Fruit fly (Drosophila melanogaster) whole organism, embryonic: ENCODE data around the gene Rfx.

ENCODE experiments used
- Adf1 ChIP-seq: fragments of 200-800 bp; sonication (Bioruptor generic); IDR thresholded peaks from 2 replicates; pipeline ENCODE4 v1.3.6; 2022; ENCODE audit warnings: missing biosample characterization, missing genetic modification characterization
- Awh ChIP-seq: fragments of 200-800 bp; sonication (Bioruptor generic); IDR thresholded peaks from 2 replicates; pipeline ENCODE4, ENCODE4 v1.3.6; 2022; ENCODE audit warnings: missing biosample characterization, missing genetic modification characterization
- CG10565 ChIP-seq: fragments of 200-800 bp; sonication (Bioruptor generic); optimal IDR thresholded peaks from 3 replicates; lab custom pipeline; 2016; ENCODE audit warnings: missing biosample characterization, mild to moderate bottlenecking, missing genetic modification characterization
- CG11247 ChIP-seq: fragments of 200-800 bp; sonication (Bioruptor generic); IDR thresholded peaks from 2 replicates; pipeline ENCODE4 v1.3.6; 2022; ENCODE audit warnings: missing biosample characterization, missing genetic modification characterization
- CG12071 ChIP-seq: fragments of 200-800 bp; sonication (Bioruptor generic); optimal IDR thresholded peaks from 3 replicates; lab custom pipeline; 2018; ENCODE audit warnings: missing biosample characterization, mild to moderate bottlenecking, missing genetic modification characterization
- CG12104 ChIP-seq: fragments of 200-800 bp; sonication (Bioruptor generic); optimal IDR thresholded peaks from 3 replicates; lab custom pipeline; 2016; ENCODE audit warnings: missing biosample characterization, missing genetic modification characterization
- CG1233 ChIP-seq: fragments of 200-800 bp; sonication (Bioruptor generic); optimal IDR thresholded peaks from 4 replicates; lab custom pipeline; 2018; ENCODE audit warnings: missing biosample characterization, mild to moderate bottlenecking, missing genetic modification characterization
- CG14441 ChIP-seq: fragments of 200-800 bp; sonication (Bioruptor generic); IDR thresholded peaks from 2 replicates; pipeline ENCODE4 v1.3.6; 2022; ENCODE audit warnings: missing biosample characterization, missing genetic modification characterization
- CG14710 ChIP-seq: fragments of 200-800 bp; sonication (Bioruptor generic); optimal IDR thresholded peaks from 3 replicates; lab custom pipeline; 2019; ENCODE audit warnings: missing biosample characterization, mild to moderate bottlenecking, missing genetic modification characterization, moderate library complexity
- CG1603 ChIP-seq: fragments of 200-800 bp; sonication (Bioruptor generic); optimal IDR thresholded peaks from 2 replicates; lab custom pipeline; 2019; ENCODE audit warnings: missing biosample characterization, mild to moderate bottlenecking, missing genetic modification characterization, moderate library complexity
- CG18011 ChIP-seq: fragments of 200-800 bp; sonication (Bioruptor generic); optimal IDR thresholded peaks from 2 replicates; lab custom pipeline; 2017; ENCODE audit warnings: missing biosample characterization, missing genetic modification characterization, mild to moderate bottlenecking, moderate library complexity, missing genotype
- CG18619 ChIP-seq: fragments of 200-800 bp; sonication (Bioruptor generic); optimal IDR thresholded peaks from 3 replicates; lab custom pipeline; 2017; ENCODE audit warnings: missing biosample characterization, mild to moderate bottlenecking, missing genetic modification characterization
- CG2678 ChIP-seq: fragments of 200-800 bp; sonication (Bioruptor generic); optimal IDR thresholded peaks from 3 replicates; lab custom pipeline; 2019; ENCODE audit warnings: missing biosample characterization, mild to moderate bottlenecking, missing genetic modification characterization, moderate library complexity
- CG2889 ChIP-seq: fragments of 200-800 bp; sonication (Bioruptor generic); IDR thresholded peaks from 3 replicates; pipeline ENCODE4 v1.3.6; 2022; ENCODE audit warnings: missing biosample characterization, missing genetic modification characterization
- CG34422 ChIP-seq: fragments of 200-800 bp; sonication (Bioruptor generic); IDR thresholded peaks from 3 replicates; pipeline ENCODE4 v1.3.6; 2022; ENCODE audit warnings: missing biosample characterization, missing genetic modification characterization
- CG4360 ChIP-seq: fragments of 200-800 bp; sonication (Bioruptor generic); IDR thresholded peaks from 2 replicates; pipeline ENCODE4 v1.3.6; 2022; ENCODE audit warnings: missing biosample characterization, missing genetic modification characterization
- CG5180 ChIP-seq: fragments of 200-800 bp; sonication (Bioruptor generic); optimal IDR thresholded peaks from 3 replicates; lab custom pipeline; 2017; ENCODE audit warnings: missing biosample characterization, missing genetic modification characterization, mild to moderate bottlenecking, moderate library complexity, missing genetic modification reagents
- CG6272 ChIP-seq: fragments of 200-800 bp; sonication (Bioruptor generic); IDR thresholded peaks from 2 replicates; pipeline ENCODE4 v1.3.6; 2022; ENCODE audit warnings: missing biosample characterization, missing genetic modification characterization
- CG7556 ChIP-seq: fragments of 200-800 bp; sonication (Bioruptor generic); optimal IDR thresholded peaks from 2 replicates; lab custom pipeline; 2017; ENCODE audit warnings: missing biosample characterization, mild to moderate bottlenecking, missing genetic modification characterization
- CG7839 ChIP-seq: fragments of 200-800 bp; sonication (Bioruptor generic); optimal IDR thresholded peaks from 3 replicates; lab custom pipeline; 2018; ENCODE audit warnings: missing biosample characterization, mild to moderate bottlenecking, missing genetic modification characterization, moderate library complexity
- Deaf1 ChIP-seq: fragments of 200-800 bp; optimal IDR thresholded peaks from 3 replicates; lab custom pipeline; 2019; ENCODE audit warnings: missing biosample characterization, mild to moderate bottlenecking, missing genetic modification characterization, moderate library complexity
- ERR ChIP-seq: fragments of 200-800 bp; sonication (Bioruptor generic); optimal IDR thresholded peaks from 2 replicates; lab custom pipeline; 2016; ENCODE audit warnings: missing biosample characterization, missing genetic modification characterization
- Ets65A ChIP-seq: fragments of 200-800 bp; sonication (Bioruptor generic); peaks from one replicate; lab custom pipeline; 2016; ENCODE audit warnings: missing biosample characterization, missing genetic modification characterization
- Ets97D ChIP-seq: fragments of 200-800 bp; sonication (Bioruptor generic); optimal IDR thresholded peaks from 3 replicates; lab custom pipeline; 2016; ENCODE audit warnings: missing biosample characterization, missing genetic modification characterization
- Fer3 ChIP-seq: fragments of 200-800 bp; sonication (Bioruptor generic); optimal IDR thresholded peaks from 2 replicates; lab custom pipeline; 2018; ENCODE audit warnings: missing biosample characterization, mild to moderate bottlenecking, missing genetic modification characterization, moderate library complexity
- Hmx ChIP-seq: fragments of 200-800 bp; sonication (Bioruptor generic); optimal IDR thresholded peaks from 2 replicates; lab custom pipeline; 2016; ENCODE audit warnings: missing biosample characterization, missing genetic modification characterization
- Meics ChIP-seq: fragments of 200-800 bp; sonication (Bioruptor generic); optimal IDR thresholded peaks from 2 replicates; lab custom pipeline; 2017; ENCODE audit warnings: missing biosample characterization, mild to moderate bottlenecking, missing genetic modification characterization
- NC2α ChIP-seq: fragments of 200-800 bp; sonication (Bioruptor generic); optimal IDR thresholded peaks from 2 replicates; lab custom pipeline; 2016; ENCODE audit warnings: missing biosample characterization, missing genetic modification characterization
- PHDP ChIP-seq: fragments of 200-800 bp; sonication (Bioruptor generic); optimal IDR thresholded peaks from 3 replicates; lab custom pipeline; 2018; ENCODE audit warnings: missing biosample characterization, mild to moderate bottlenecking, missing genetic modification characterization, moderate library complexity
- Scr ChIP-seq: fragments of 200-800 bp; sonication (Bioruptor generic); IDR thresholded peaks from 2 replicates; pipeline ENCODE4 v1.3.6; 2022; ENCODE audit warnings: missing biosample characterization, missing genetic modification characterization; ENCODE audit not compliant: partially characterized antibody
- Side ChIP-seq: fragments of 200-800 bp; sonication (Bioruptor generic); optimal IDR thresholded peaks from 2 replicates; lab custom pipeline; 2016; ENCODE audit warnings: missing biosample characterization, missing genetic modification characterization
- Six4 ChIP-seq: fragments of 200-800 bp; sonication (Bioruptor generic); optimal IDR thresholded peaks from 2 replicates; lab custom pipeline; 2016; ENCODE audit warnings: missing biosample characterization, missing genetic modification characterization
- Ssrp ChIP-seq: fragments of 200-800 bp; sonication (Bioruptor generic); optimal IDR thresholded peaks from 2 replicates; lab custom pipeline; 2018; ENCODE audit warnings: missing biosample characterization, mild to moderate bottlenecking, missing genetic modification characterization, moderate library complexity
- ara ChIP-seq: fragments of 200-800 bp; sonication (Bioruptor generic); IDR thresholded peaks from 2 replicates; pipeline ENCODE4 v1.3.6; 2022; ENCODE audit warnings: missing biosample characterization, missing genetic modification characterization
- chif ChIP-seq, 2 experiments: fragments of 200-800 bp; sonication (Bioruptor generic); optimal IDR thresholded peaks; 3 replicates each; lab custom pipeline; 2016; ENCODE audit warnings: missing biosample characterization in 2 of 2, missing genetic modification characterization in 2 of 2
- dmrt99B ChIP-seq: fragments of 200-800 bp; sonication (Bioruptor generic); optimal IDR thresholded peaks from 2 replicates; lab custom pipeline; 2018; ENCODE audit warnings: missing biosample characterization, mild to moderate bottlenecking, missing genetic modification characterization, moderate library complexity
- dysf ChIP-seq: fragments of 200-800 bp; sonication (Bioruptor generic); IDR thresholded peaks from 3 replicates; pipeline ENCODE4 v1.3.6; 2022; ENCODE audit warnings: missing biosample characterization, missing genetic modification characterization
- emc ChIP-seq: fragments of 200-800 bp; sonication (Bioruptor generic); optimal IDR thresholded peaks from 2 replicates; lab custom pipeline; 2016; ENCODE audit warnings: missing biosample characterization, missing genetic modification characterization
- fd102C ChIP-seq: fragments of 200-800 bp; sonication (Bioruptor generic); optimal IDR thresholded peaks from 2 replicates; lab custom pipeline; 2018; ENCODE audit warnings: missing biosample characterization, mild to moderate bottlenecking, missing genetic modification characterization, moderate library complexity
- gem ChIP-seq: fragments of 200-800 bp; sonication (Bioruptor generic); optimal IDR thresholded peaks from 2 replicates; lab custom pipeline; 2019; ENCODE audit warnings: missing biosample characterization, mild to moderate bottlenecking, missing genetic modification characterization, moderate library complexity
- insv ChIP-seq, 2 experiments: fragments of 200-800 bp; sonication (Bioruptor generic); optimal IDR thresholded peaks; 3 replicates each; lab custom pipeline; 2016 to 2018; ENCODE audit warnings: missing biosample characterization in 2 of 2, missing genetic modification characterization in 2 of 2
- jing ChIP-seq: fragments of 200-800 bp; sonication (Bioruptor generic); optimal IDR thresholded peaks from 2 replicates; lab custom pipeline; 2018; ENCODE audit warnings: missing biosample characterization, mild to moderate bottlenecking, missing genetic modification characterization
- kah ChIP-seq: fragments of 200-800 bp; sonication (Bioruptor generic); optimal IDR thresholded peaks from 2 replicates; lab custom pipeline; 2018; ENCODE audit warnings: missing biosample characterization, mild to moderate bottlenecking, missing genetic modification characterization
- klu ChIP-seq: fragments of 200-800 bp; sonication (Bioruptor generic); IDR thresholded peaks from 2 replicates; pipeline ENCODE4 v1.3.6; 2022; ENCODE audit warnings: missing biosample characterization, missing genetic modification characterization
- p53 ChIP-seq: fragments of 200-800 bp; sonication (Bioruptor generic); optimal IDR thresholded peaks from 2 replicates; lab custom pipeline; 2016; ENCODE audit warnings: missing biosample characterization, missing genetic modification characterization
- run ChIP-seq: fragments of 200-800 bp; sonication (Bioruptor generic); optimal IDR thresholded peaks from 3 replicates; lab custom pipeline; 2018; ENCODE audit warnings: missing biosample characterization, mild to moderate bottlenecking, missing genetic modification characterization
- schlank ChIP-seq: fragments of 200-800 bp; sonication (Bioruptor generic); optimal IDR thresholded peaks from 2 replicates; lab custom pipeline; 2018; ENCODE audit warnings: missing biosample characterization, mild to moderate bottlenecking, missing genetic modification characterization
- sens ChIP-seq: fragments of 200-800 bp; sonication (Bioruptor generic); peaks from one replicate; lab custom pipeline; 2016; ENCODE audit warnings: missing biosample characterization, missing genetic modification characterization
- twi ChIP-seq: fragments of 200-800 bp; optimal IDR thresholded peaks from 2 replicates; lab custom pipeline; 2019; ENCODE audit warnings: missing biosample characterization, mild to moderate bottlenecking, missing genetic modification characterization, moderate library complexity
- zfh2 ChIP-seq: fragments of 200-800 bp; sonication (Bioruptor generic); optimal IDR thresholded peaks from 2 replicates; lab custom pipeline; 2016; ENCODE audit warnings: missing biosample characterization, missing genetic modification characterization

Rfx gene

dm6 chr3R:10353932-10354703 lies 23.8 kb downstream of the Rfx start (continued):
- TF ChIP-seq CG11247 (GFP tag; lab: Robert Waterston, UW) (no peak), zfh2 (GFP tag; lab: Kevin White, UChicago) (no peak), dysf (GFP tag; lab: Robert Waterston, UW) (no peak), Meics (peak; percentile 22), chif (GFP tag; optimal IDR thresholded peaks at IDR 0.05; lab: Kevin White, UChicago) (peak in 1 of 2 experiments; percentile 21), CG12104 (GFP tag; lab: Kevin White, UChicago) (no peak), CG18619 (peak; percentile 6), CG6272 (no peak), jing (no peak), Six4 (no peak), dmrt99B (peak; percentile 54), run (tag; lab: Kevin White, UChicago) (no peak), CG1603 (tag; lab: Kevin White, UChicago) (no peak), schlank (tag; lab: Kevin White, UChicago) (no peak), CG4360 (GFP tag; lab: Robert Waterston, UW) (no peak), ara (GFP tag; lab: Robert Waterston, UW) (no peak), emc (GFP tag; lab: Kevin White, UChicago) (no peak), klu (GFP tag; lab: Robert Waterston, UW) (no peak), CG34422 (GFP tag; lab: Robert Waterston, UW) (no peak), CG2678 (peak; percentile 52), insv (GFP tag; optimal IDR thresholded peaks at IDR 0.05; lab: Kevin White, UChicago) (no peak), ERR (no peak), Ssrp (tag; lab: Kevin White, UChicago) (peak; percentile 51), Hmx (GFP tag; lab: Kevin White, UChicago) (no peak), CG7839 (peak; percentile 41), CG14441 (GFP tag; lab: Robert Waterston, UW) (no peak), CG1233 (peak; percentile 17), Adf1 (GFP tag; lab: Robert Waterston, UW) (no peak), twi (peak; percentile 31), CG18011 (GFP tag; lab: Kevin White, UChicago) (no peak), Side (GFP tag; lab: Kevin White, UChicago) (no peak), CG14710 (peak; percentile 63), Scr (GFP tag; lab: Robert Waterston, UW) (no peak), Fer3 (tag; lab: Kevin White, UChicago) (no peak), Ets97D (no peak), CG7556 (GFP tag; lab: Kevin White, UChicago) (peak; percentile 46), Awh (no peak), CG2889 (GFP tag; lab: Robert Waterston, UW) (no peak), PHDP (tag; lab: Kevin White, UChicago) (peak; percentile 31), Ets65A (GFP tag; lab: Kevin White, UChicago) (no peak), kah (GFP tag; lab: Kevin White, UChicago) (no peak), p53 (no peak), CG5180 (GFP tag; lab: Kevin White, UChicago) (no peak), CG10565 (GFP tag; lab: Kevin White, UChicago) (no peak), CG12071 (no peak), sens (GFP tag; lab: Kevin White, UChicago) (peak; percentile 81), fd102C (GFP tag; lab: Kevin White, UChicago) (no peak), Deaf1 (tag; lab: Kevin White, UChicago) (no peak), NC2α (GFP tag; lab: Kevin White, UChicago) (no peak), gem (peak; percentile 67)
